Worm (Caenorhabditis elegans) whole organism, L3 larva: ENCODE results near the gene C09F12.2.

Experiments used
- ZK546.5 ChIP-seq: sonication (generic microtip); optimal IDR thresholded peaks from 2 replicates; lab custom pipeline; 2017; ENCODE audit warnings: missing biosample characterization, missing genetic modification characterization
- egl-27 ChIP-seq: sonication (generic microtip); optimal IDR thresholded peaks from 4 replicates; lab custom pipeline; 2017; ENCODE audit warnings: missing biosample characterization, missing genetic modification reagents, missing genetic modification characterization
- elt-1 ChIP-seq: fragments of 150-350 bp; optimal IDR thresholded peaks from 2 replicates; lab custom pipeline; 2014; ENCODE audit warnings: missing biosample characterization, missing genetic modification characterization
- fos-1 ChIP-seq: fragments of 150-350 bp; optimal IDR thresholded peaks from 2 replicates; lab custom pipeline; 2014; ENCODE audit warnings: missing biosample characterization, missing genetic modification characterization
- lin-39 ChIP-seq: fragments of 150-350 bp; optimal IDR thresholded peaks from 2 replicates; lab custom pipeline; 2018; ENCODE audit warnings: missing biosample characterization, missing genetic modification reagents, missing genetic modification characterization
- nhr-28 ChIP-seq: fragments of 150-350 bp; optimal IDR thresholded peaks from 2 replicates; lab custom pipeline; 2014; ENCODE audit warnings: missing biosample characterization, missing genetic modification characterization
- nhr-76 ChIP-seq: fragments of 150-350 bp; sonication (generic microtip); optimal IDR thresholded peaks from 5 replicates; lab custom pipeline; 2014; ENCODE audit warnings: missing biosample characterization, missing genetic modification characterization
- skn-1 ChIP-seq: fragments of 150-350 bp; optimal IDR thresholded peaks from 2 replicates; lab custom pipeline; 2014; ENCODE audit warnings: missing biosample characterization, missing genetic modification characterization
- snpc-4 ChIP-seq: fragments of 150-350 bp; optimal IDR thresholded peaks from 2 replicates; lab custom pipeline; 2014; ENCODE audit warnings: missing biosample characterization, missing genetic modification characterization
- unc-62 ChIP-seq: fragments of 150-350 bp; sonication (generic microtip); optimal IDR thresholded peaks from 4 replicates; lab custom pipeline; 2014; ENCODE audit warnings: missing biosample characterization, missing genetic modification reagents, missing genetic modification characterization

DNA sequence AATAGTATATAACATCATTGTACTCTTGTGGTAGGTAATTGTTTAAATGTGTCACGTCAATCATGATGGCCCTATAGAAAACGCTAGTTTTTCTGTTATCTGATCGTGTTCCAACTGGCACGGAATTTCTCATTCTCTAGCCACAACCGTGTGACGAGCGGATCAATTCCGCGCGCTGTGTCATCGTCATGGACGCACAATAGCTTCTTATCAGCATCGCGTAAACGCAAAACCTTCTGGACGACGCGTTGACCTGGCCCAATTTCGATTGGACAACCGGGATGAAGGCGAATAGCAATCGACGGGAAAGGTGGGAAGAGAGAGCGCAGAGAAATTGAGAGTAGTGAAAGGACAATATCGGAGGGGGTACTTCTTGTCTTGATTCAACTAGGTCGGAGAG is 3.3 kb downstream of the C09F12.2 start, which contains the start of gene lpr-3:
- no peak for TF ChIP-seq snpc-4 (tag; lab: Kevin White, UChicago)
- no peak for TF ChIP-seq nhr-28
- no peak for TF ChIP-seq lin-39
- TF ChIP-seq unc-62 (GFP tag; lab: Kevin White, UChicago), result peak; percentile 1
- peak; percentile 33 for TF ChIP-seq elt-1 (tag; lab: Kevin White, UChicago)
- no peak for TF ChIP-seq skn-1 (tag; lab: Kevin White, UChicago)
- TF ChIP-seq ZK546.5, result no peak
- TF ChIP-seq nhr-76 (tag; lab: Kevin White, UChicago), result no peak
- peak; percentile 12 for TF ChIP-seq fos-1 (tag; lab: Kevin White, UChicago)
- no peak for TF ChIP-seq egl-27 (tag; lab: Kevin White, UChicago)
